Worm (Caenorhabditis elegans): Measurements from ENCODE around the gene idpp-6.

idpp-6 gene

ce11 chrX:6741532-6741931, 41.4 kb upstream of the idpp-6 start (continued):
- TF ChIP-seq lin-13 (GFP tag; optimal IDR thresholded peaks at IDR 0.05) (peak; percentile 34), jun-1 (tag; optimal IDR thresholded peaks at IDR 0.05) (no peak), skn-1 (tag; optimal IDR thresholded peaks at IDR 0.05) (peak; percentile 4), C04F5.9 (tag; optimal IDR thresholded peaks at IDR 0.05) (no peak), efl-1 (optimal IDR thresholded peaks at IDR 0.05) (peak in 1 of 2 experiments; percentile 18), efl-1 (GFP tag; optimal IDR thresholded peaks at IDR 0.05 in 1 of 2) (peak; percentile 17 to 85), unc-98 (GFP tag; IDR thresholded peaks at IDR 0.05) (no peak), C16A3.4 (tag; optimal IDR thresholded peaks at IDR 0.05) (peak; percentile 65), nhr-28 (tag; optimal IDR thresholded peaks at IDR 0.05) (no peak), elt-3 (tag; optimal IDR thresholded peaks at IDR 0.05) (peak in 2 of 6 experiments; percentile 88 to 90), lsy-2 (tag; optimal IDR thresholded peaks at IDR 0.05) (peak; percentile 48 to 58), tlp-1 (tag; optimal IDR thresholded peaks at IDR 0.05) (no peak), egl-27 (tag; optimal IDR thresholded peaks at IDR 0.05) (peak in 1 of 2 experiments; percentile 26), nhr-85 (tag) (peak; percentile 98), fkh-4 (tag; optimal IDR thresholded peaks at IDR 0.05; ENCODE audit: borderline replicate concordance) (no peak), egl-13 (tag; optimal IDR thresholded peaks at IDR 0.05) (no peak), C34B4.2 (tag; optimal IDR thresholded peaks at IDR 0.05) (no peak), ceh-88 (GFP tag; IDR thresholded peaks at IDR 0.05) (no peak; the same call in 1 of the 2 replicates), unc-130 (tag; optimal IDR thresholded peaks at IDR 0.05) (peak; percentile 78), blmp-1 (tag; optimal IDR thresholded peaks at IDR 0.05) (peak; percentile 96), lin-14 (GFP tag; optimal IDR thresholded peaks at IDR 0.05) (peak; percentile 42), elt-2 (tag; optimal IDR thresholded peaks at IDR 0.05) (peak; percentile 25), nhr-76 (tag; optimal IDR thresholded peaks at IDR 0.05) (no peak), efl-3 (GFP tag; optimal IDR thresholded peaks at IDR 0.05) (no peak)

ce11 chrX:6742011-6742683, 40.8 kb upstream of the idpp-6 start, which contains the start of gene mdl-1:
mdl-1 (plus strand) TSS chrX:6742351.
- TF ChIP-seq elt-3 (tag; optimal IDR thresholded peaks at IDR 0.05) (peak in 4 of 6 experiments; percentile 5 to 85 (median 56)), efl-3 (GFP tag; optimal IDR thresholded peaks at IDR 0.05) (peak; percentile 43), lin-15B (tag; optimal IDR thresholded peaks at IDR 0.05) (no peak), vab-15 (tag; optimal IDR thresholded peaks at IDR 0.05) (peak; percentile 42), unc-86 (tag; optimal IDR thresholded peaks at IDR 0.05) (peak; percentile 77), pqm-1 (tag; optimal IDR thresholded peaks at IDR 0.05) (peak; percentile 51), swsn-7 (tag; optimal IDR thresholded peaks at IDR 0.05) (peak; percentile 76), egl-13 (tag; optimal IDR thresholded peaks at IDR 0.05) (peak; percentile 67), ztf-11 (tag; optimal IDR thresholded peaks at IDR 0.05) (peak in 1 of 2 experiments; percentile 33), hpl-2 (GFP tag; optimal IDR thresholded peaks at IDR 0.05) (no peak), aha-1 (tag; optimal IDR thresholded peaks at IDR 0.05) (no peak), unc-62 (GFP tag; optimal IDR thresholded peaks at IDR 0.05) (no peak), sox-4 (tag; optimal IDR thresholded peaks at IDR 0.05) (peak; percentile 45), tbx-2 (tag; optimal IDR thresholded peaks at IDR 0.05) (peak; percentile 84), unc-130 (tag; optimal IDR thresholded peaks at IDR 0.05) (peak; percentile 76), fkh-8 (tag; optimal IDR thresholded peaks at IDR 0.05) (peak; percentile 89), ama-1 (optimal IDR thresholded peaks at IDR 0.05) (peak; percentile 94), isw-1 (GFP tag; IDR thresholded peaks at IDR 0.05) (peak; percentile 80), lsy-2 (tag; optimal IDR thresholded peaks at IDR 0.05) (peak; percentile 77 to 87), nhr-12 (tag; optimal IDR thresholded peaks at IDR 0.05) (no peak), mdl-1 (tag; optimal IDR thresholded peaks at IDR 0.05) (peak in 1 of 2 experiments; percentile 100), nhr-20 (tag; optimal IDR thresholded peaks at IDR 0.05) (peak; percentile 89), xbp-1 (tag; optimal IDR thresholded peaks at IDR 0.05) (peak; percentile 70), nhr-28 (tag; optimal IDR thresholded peaks at IDR 0.05) (no peak), nhr-90 (tag; optimal IDR thresholded peaks at IDR 0.05; ENCODE audit: poor library complexity) (peak; percentile 69), nhr-11 (tag; optimal IDR thresholded peaks at IDR 0.05) (peak; percentile 58), nhr-47 (tag; optimal IDR thresholded peaks at IDR 0.05) (peak; percentile 86), alr-1 (tag; optimal IDR thresholded peaks at IDR 0.05; ENCODE audit: borderline replicate concordance) (no peak), ceh-63 (GFP tag; optimal IDR thresholded peaks at IDR 0.05) (no peak), unc-98 (GFP tag; IDR thresholded peaks at IDR 0.05) (peak; percentile 80), nhr-76 (tag; optimal IDR thresholded peaks at IDR 0.05) (no peak), C16A3.4 (tag; optimal IDR thresholded peaks at IDR 0.05) (peak; percentile 64), ceh-8 (GFP tag; optimal IDR thresholded peaks at IDR 0.05) (peak; percentile 78), ceh-90 (tag; optimal IDR thresholded peaks at IDR 0.05) (no peak), snpc-4 (tag; optimal IDR thresholded peaks at IDR 0.05) (peak; percentile 57)
